Worm (Caenorhabditis elegans): Measurements from ENCODE around the gene T26C12.3.
"Not testable (repeated sequence)": the region's sequence is repeated elsewhere in the genome, so short reads cannot be mapped to it uniquely, and the experiment has no call there.

- not testable (repeated sequence) for TF ChIP-seq hlh-13 (GFP tag; optimal IDR thresholded peaks at IDR 0.05); dmd-4 (tag; optimal IDR thresholded peaks at IDR 0.05; ENCODE audit: borderline replicate concordance); nhr-11 (tag; optimal IDR thresholded peaks at IDR 0.05); hlh-30 (tag; optimal IDR thresholded peaks at IDR 0.05; ENCODE audit: insufficient read depth); fkh-10 (GFP tag; optimal IDR thresholded peaks at IDR 0.05); elt-4 (tag; optimal IDR thresholded peaks at IDR 0.05); ztf-16 (tag; optimal IDR thresholded peaks at IDR 0.05); pag-3 (tag; optimal IDR thresholded peaks at IDR 0.05; ENCODE audit: borderline replicate concordance)
Measured at ce11 chrIV:3303690-3304089, 30.5 kb upstream of the T26C12.3 start, which contains the start of gene idpp-12.
